Worm (Caenorhabditis elegans): ENCODE data around the gene T05C1.1.

T05C1.1 gene

ce11 chrII:4517254-4517653 is 38.9 kb downstream of the T05C1.1 start:
- TF ChIP-seq lsy-2 (tag; optimal IDR thresholded peaks at IDR 0.05) (no peak), lin-11 (tag; optimal IDR thresholded peaks at IDR 0.05) (no peak)

- TF ChIP-seq C34F6.9 (tag; optimal IDR thresholded peaks at IDR 0.05) (peak; percentile 0), mab-5 (tag; optimal IDR thresholded peaks at IDR 0.05) (no peak), sma-9 (GFP tag; optimal IDR thresholded peaks at IDR 0.05) (peak; percentile 56), sma-9 (tag; optimal IDR thresholded peaks at IDR 0.05) (no peak), nhr-6 (tag; optimal IDR thresholded peaks at IDR 0.05) (no peak), lsy-2 (tag; optimal IDR thresholded peaks at IDR 0.05) (peak; percentile 16 to 83), F13H6.1 (tag; optimal IDR thresholded peaks at IDR 0.05) (peak; percentile 71), ztf-4 (tag; optimal IDR thresholded peaks at IDR 0.05) (peak; percentile 4), blmp-1 (tag; optimal IDR thresholded peaks at IDR 0.05; ENCODE audit: insufficient read depth) (no peak), ceh-16 (tag; optimal IDR thresholded peaks at IDR 0.05) (no peak), lin-11 (tag; optimal IDR thresholded peaks at IDR 0.05) (no peak), unc-39 (tag; optimal IDR thresholded peaks at IDR 0.05) (no peak), nhr-77 (tag; optimal IDR thresholded peaks at IDR 0.05) (no peak), nhr-12 (tag; optimal IDR thresholded peaks at IDR 0.05) (no peak), fos-1 (tag; optimal IDR thresholded peaks at IDR 0.05) (no peak), nhr-129 (tag; optimal IDR thresholded peaks at IDR 0.05) (peak; percentile 66), alr-1 (tag; optimal IDR thresholded peaks at IDR 0.05) (no peak), lin-13 (GFP tag; optimal IDR thresholded peaks at IDR 0.05) (no peak)
Observed at ce11 chrII:4518300-4518907, 40.0 kb downstream of the T05C1.1 start, which contains the start of gene hlh-1. TSS of gene hlh-1 (plus strand) at chrII:4518574.

- TF ChIP-seq F13H6.1 (tag; optimal IDR thresholded peaks at IDR 0.05) (peak; percentile 32), unc-39 (tag; optimal IDR thresholded peaks at IDR 0.05) (no peak), lsy-2 (tag; optimal IDR thresholded peaks at IDR 0.05) (peak in 1 of 2 experiments; percentile 45)
Observed at ce11 chrII:4519976-4520594, 41.7 kb downstream of the T05C1.1 start.

- TF ChIP-seq Y55F3AM.14 (GFP tag; optimal IDR thresholded peaks at IDR 0.05) (no peak), peb-1 (tag; optimal IDR thresholded peaks at IDR 0.05) (no peak), egl-27 (tag; optimal IDR thresholded peaks at IDR 0.05) (no peak), ZK546.5 (tag; optimal IDR thresholded peaks at IDR 0.05) (no peak), lsy-2 (tag; optimal IDR thresholded peaks at IDR 0.05) (no peak), ztf-1 (GFP tag; conservative IDR thresholded peaks at IDR 0.05) (no peak), mbf-1 (tag; optimal IDR thresholded peaks at IDR 0.05) (no peak), ztf-11 (tag; optimal IDR thresholded peaks at IDR 0.05) (no peak), lin-39 (tag; optimal IDR thresholded peaks at IDR 0.05) (no peak), nhr-10 (tag; optimal IDR thresholded peaks at IDR 0.05) (no peak), nhr-12 (tag; optimal IDR thresholded peaks at IDR 0.05) (no peak)
Observed at ce11 chrII:4523122-4523672, 44.8 kb downstream of the T05C1.1 start, which contains the start of the genes B0304.4 and B0304.2. TSS of gene B0304.4 (minus strand) at chrII:4523222. TSS of gene B0304.2 (plus strand) at chrII:4523622.

ce11 chrII:4525185-4525584 is 46.8 kb downstream of the T05C1.1 start:
- TF ChIP-seq lin-11 (tag; optimal IDR thresholded peaks at IDR 0.05), result no peak
- no peak for TF ChIP-seq blmp-1 (tag; optimal IDR thresholded peaks at IDR 0.05; ENCODE audit: insufficient read depth)
- TF ChIP-seq peb-1 (tag; optimal IDR thresholded peaks at IDR 0.05), result no peak
- no peak for TF ChIP-seq mdl-1 (tag; optimal IDR thresholded peaks at IDR 0.05)
- TF ChIP-seq elt-1 (tag; optimal IDR thresholded peaks at IDR 0.05), result no peak
- TF ChIP-seq lin-13 (GFP tag; optimal IDR thresholded peaks at IDR 0.05), result no peak
- TF ChIP-seq mbf-1 (tag; optimal IDR thresholded peaks at IDR 0.05), result no peak
- TF ChIP-seq elt-3 (tag; optimal IDR thresholded peaks at IDR 0.05), result no peak
- no peak for TF ChIP-seq nhr-12 (tag; optimal IDR thresholded peaks at IDR 0.05)
- TF ChIP-seq nhr-237 (tag; optimal IDR thresholded peaks at IDR 0.05), result no peak
- no peak for TF ChIP-seq ztf-11 (tag; optimal IDR thresholded peaks at IDR 0.05)
- TF ChIP-seq sma-9 (GFP tag; optimal IDR thresholded peaks at IDR 0.05), result no peak
- TF ChIP-seq sma-9 (tag; optimal IDR thresholded peaks at IDR 0.05), result no peak
- no peak for TF ChIP-seq alr-1 (tag; optimal IDR thresholded peaks at IDR 0.05)
- no peak for TF ChIP-seq R02D3.7 (tag; optimal IDR thresholded peaks at IDR 0.05)
- no peak for TF ChIP-seq aly-2 (tag; optimal IDR thresholded peaks at IDR 0.05)
- no peak for TF ChIP-seq dmd-4 (tag; optimal IDR thresholded peaks at IDR 0.05)
- TF ChIP-seq C34F6.9 (tag; optimal IDR thresholded peaks at IDR 0.05), result no peak
- no peak for TF ChIP-seq nhr-23 (tag; optimal IDR thresholded peaks at IDR 0.05)
- no peak for TF ChIP-seq mab-5 (tag; optimal IDR thresholded peaks at IDR 0.05)

Data from whole organism, L2 larva.